Worm (Caenorhabditis elegans) whole organism, L4 larva: ENCODE results near the gene skpt-1.

Source experiments
- R02D3.7 ChIP-seq: fragments of 150-350 bp; sonication (generic microtip); optimal IDR thresholded peaks from 3 replicates; lab custom pipeline; 2014; ENCODE audit warnings: missing biosample characterization, missing genetic modification characterization
- T20F7.1 ChIP-seq: fragments of 200-800 bp; sonication (Bioruptor generic); optimal IDR thresholded peaks from 2 replicates; lab custom pipeline; 2018; ENCODE audit warnings: mild to moderate bottlenecking, missing genetic modification characterization, missing compliant biosample characterization
- Y48G9A.11 ChIP-seq: fragments of 200-800 bp; sonication (Bioruptor generic); IDR thresholded peaks from 2 replicates; pipeline ENCODE4 v1.3.6; 2022; ENCODE audit warnings: missing genetic modification reagents, missing genetic modification characterization, missing compliant biosample characterization
- attf-4 ChIP-seq: sonication (generic microtip); optimal IDR thresholded peaks from 3 replicates; lab custom pipeline; 2017; ENCODE audit warnings: missing biosample characterization, missing genetic modification characterization
- daf-12 ChIP-seq: fragments of 150-350 bp; optimal IDR thresholded peaks from 2 replicates; lab custom pipeline; 2014; ENCODE audit warnings: missing biosample characterization, missing genetic modification reagents, missing genetic modification characterization
- daf-8 ChIP-seq: fragments of 200-800 bp; sonication (Bioruptor generic); IDR thresholded peaks from 2 replicates; pipeline ENCODE4 v1.3.6; 2022; ENCODE audit warnings: missing genetic modification characterization, missing compliant biosample characterization
- dmd-9 ChIP-seq: fragments of 200-800 bp; sonication (Bioruptor generic); IDR thresholded peaks from 2 replicates; pipeline ENCODE4 v1.3.6; 2022; ENCODE audit warnings: missing genetic modification reagents, missing genetic modification characterization, missing compliant biosample characterization
- egl-27 ChIP-seq: sonication (generic microtip); optimal IDR thresholded peaks from 3 replicates; lab custom pipeline; 2017; ENCODE audit warnings: missing biosample characterization, missing genetic modification reagents, missing genetic modification characterization
- fkh-10 ChIP-seq: fragments of 150-350 bp; optimal IDR thresholded peaks from 2 replicates; lab custom pipeline; 2014; ENCODE audit warnings: missing biosample characterization, missing genetic modification reagents, missing genetic modification characterization
- lim-7 ChIP-seq: fragments of 200-800 bp; sonication (Bioruptor generic); IDR thresholded peaks from 2 replicates; pipeline ENCODE4 v1.3.6; 2022; ENCODE audit warnings: missing genetic modification characterization, missing compliant biosample characterization
- lin-38 ChIP-seq: fragments of 200-800 bp; sonication (Bioruptor generic); IDR thresholded peaks from 2 replicates; pipeline ENCODE4 v1.3.6; 2022; ENCODE audit warnings: missing genetic modification reagents, missing genetic modification characterization, missing compliant biosample characterization
- lsy-2 ChIP-seq, 2 experiments: fragments of 150-350 bp in 1 of 2; sonication (generic microtip) in 1 of 2; optimal IDR thresholded peaks; 2 replicates each; lab custom pipeline; 2014 to 2017; ENCODE audit warnings: missing biosample characterization in 2 of 2, missing genetic modification characterization in 2 of 2
- mdl-1 ChIP-seq, 2 experiments: fragments of 150-350 bp in 1 of 2; sonication (generic microtip) in 1 of 2; optimal IDR thresholded peaks; 2 replicates each; lab custom pipeline; 2014 to 2017; ENCODE audit warnings: missing biosample characterization in 2 of 2, missing genetic modification characterization in 2 of 2
- mdt-29 ChIP-seq: fragments of 200-800 bp; sonication (Bioruptor generic); IDR thresholded peaks from 2 replicates; pipeline ENCODE4 v1.3.6; 2022; ENCODE audit warnings: missing genetic modification reagents, missing genetic modification characterization, missing compliant biosample characterization
- nhr-25 ChIP-seq: sonication (generic microtip); optimal IDR thresholded peaks from 2 replicates; lab custom pipeline; 2017; ENCODE audit warnings: missing genetic modification characterization, mild to moderate bottlenecking, missing compliant biosample characterization, antibody characterized with exemption, moderate library complexity, borderline replicate concordance; ENCODE audit not compliant: insufficient read depth
- nhr-48 ChIP-seq: sonication (generic microtip); optimal IDR thresholded peaks from 2 replicates; lab custom pipeline; 2016; ENCODE audit warnings: mild to moderate bottlenecking, missing genetic modification characterization, missing compliant biosample characterization
- nhr-76 ChIP-seq: fragments of 150-350 bp; optimal IDR thresholded peaks from 2 replicates; lab custom pipeline; 2014; ENCODE audit warnings: missing biosample characterization, missing genetic modification characterization
- pha-4 ChIP-seq, 2 experiments: fragments of 150-350 bp in 1 of 2; fragments of 200-800 bp in 1 of 2; sonication (Bioruptor generic) in 1 of 2; IDR thresholded peaks in 1 of 2; optimal IDR thresholded peaks in 1 of 2; 2 replicates each; pipeline versions ENCODE4 v1.3.6 to Lab custom; 2014 to 2022; ENCODE audit warnings: missing genetic modification characterization in 2 of 2, missing genetic modification reagents in 2 of 2, missing biosample characterization in 1 of 2, missing compliant biosample characterization in 1 of 2
- rbr-2 ChIP-seq: sonication (generic microtip); optimal IDR thresholded peaks from 2 replicates; lab custom pipeline; 2016; ENCODE audit warnings: missing genotype, missing genetic modification characterization, missing compliant biosample characterization
- sdz-12 ChIP-seq: fragments of 200-800 bp; sonication (Bioruptor generic); optimal IDR thresholded peaks from 2 replicates; lab custom pipeline; 2018; ENCODE audit warnings: mild to moderate bottlenecking, missing genetic modification characterization, missing compliant biosample characterization
- unc-39 ChIP-seq: sonication (generic microtip); optimal IDR thresholded peaks from 2 replicates; lab custom pipeline; 2017; ENCODE audit warnings: missing biosample characterization, missing genetic modification characterization
- unc-62 ChIP-seq, 3 experiments: fragments of 150-350 bp in 1 of 3; sonication (generic microtip); optimal IDR thresholded peaks in 2 of 3; peaks in 1 of 3; 1 replicate in 1 of 3; 2 replicates in 2 of 3; lab custom pipeline; 2014 to 2017; ENCODE audit warnings: missing biosample characterization in 3 of 3, missing genetic modification characterization in 3 of 3, missing genetic modification reagents in 3 of 3, missing genotype in 1 of 3
- zip-2 ChIP-seq: fragments of 150-350 bp; optimal IDR thresholded peaks from 2 replicates; lab custom pipeline; 2014; ENCODE audit warnings: missing biosample characterization, missing genetic modification characterization

Gene skpt-1

ce11 chrIII:5404998-5405397 is 43.2 kb downstream of the skpt-1 start:
- no peak for TF ChIP-seq pha-4 (GFP tag; IDR thresholded peaks at IDR 0.05; lab: Robert Waterston, UW)
- no peak for TF ChIP-seq pha-4 (tag; optimal IDR thresholded peaks at IDR 0.05; lab: Kevin White, UChicago)
- peak in 1 of 2 experiments; percentile 85 for TF ChIP-seq unc-62 (GFP tag; optimal IDR thresholded peaks at IDR 0.05 in 1 of 2; lab: Kevin White, UChicago)
- no peak for TF ChIP-seq unc-62 (tag; optimal IDR thresholded peaks at IDR 0.05; lab: Kevin White, UChicago)
- no peak for TF ChIP-seq daf-8 (GFP tag; lab: Robert Waterston, UW)

DNA sequence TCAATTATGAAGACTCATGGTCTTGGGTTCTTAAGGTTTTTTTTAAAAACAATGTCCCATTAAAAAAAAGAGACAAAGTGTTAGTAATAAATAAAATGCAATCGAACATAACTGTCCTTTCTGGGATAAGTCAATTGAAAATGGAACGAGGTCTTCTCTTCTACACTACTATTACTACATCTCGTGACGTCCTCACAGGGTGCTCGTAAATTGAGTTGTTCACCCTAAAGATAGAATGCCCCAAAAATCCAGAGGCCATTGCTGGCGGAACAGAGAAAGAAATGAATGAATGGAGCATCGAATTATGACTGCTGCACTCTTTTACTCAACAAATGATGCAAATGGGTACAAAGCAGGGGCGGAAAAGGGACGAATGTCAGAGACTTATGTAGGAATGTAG is 45.8 kb downstream of the skpt-1 start:
- no peak for TF ChIP-seq R02D3.7 (tag; lab: Kevin White, UChicago)
- TF ChIP-seq sdz-12 (GFP tag; lab: Kevin White, UChicago): no peak
- no peak for TF ChIP-seq lin-38 (GFP tag; lab: Robert Waterston, UW)
- no peak for TF ChIP-seq zip-2 (tag; lab: Kevin White, UChicago)
- TF ChIP-seq nhr-25: no peak
- TF ChIP-seq unc-39: no peak
- TF ChIP-seq mdl-1 (tag; optimal IDR thresholded peaks at IDR 0.05; lab: Kevin White, UChicago): no peak
- no peak for TF ChIP-seq nhr-48 (tag; lab: Kevin White, UChicago)
- no peak for TF ChIP-seq T20F7.1 (GFP tag; lab: Kevin White, UChicago)
- TF ChIP-seq attf-4 (tag; lab: Kevin White, UChicago): no peak
- no peak for TF ChIP-seq dmd-9 (GFP tag; lab: Robert Waterston, UW)
- no peak for TF ChIP-seq nhr-76 (tag; lab: Kevin White, UChicago)
- no peak for TF ChIP-seq Y48G9A.11 (GFP tag; lab: Robert Waterston, UW)
- no peak for TF ChIP-seq egl-27 (tag; lab: Kevin White, UChicago)
- no peak for TF ChIP-seq lsy-2 (tag; optimal IDR thresholded peaks at IDR 0.05; lab: Kevin White, UChicago)
- TF ChIP-seq fkh-10: no peak
- no peak for TF ChIP-seq rbr-2 (tag; lab: Kevin White, UChicago)
- no peak for TF ChIP-seq lim-7 (GFP tag; lab: Robert Waterston, UW)
- TF ChIP-seq mdt-29 (GFP tag; lab: Robert Waterston, UW): no peak
- no peak for TF ChIP-seq daf-12 (tag; lab: Kevin White, UChicago)
